Worm (Caenorhabditis elegans) whole organism, young adult: ENCODE data around the gene ZK666.15.

Experiments used
- K12H6.12 ChIP-seq: fragments of 200-800 bp; sonication (Bioruptor generic); optimal IDR thresholded peaks from 2 replicates; lab custom pipeline; 2018; ENCODE audit warnings: mild to moderate bottlenecking, missing genetic modification characterization, missing compliant biosample characterization
- egrh-3 ChIP-seq: fragments of 200-800 bp; sonication (Bioruptor generic); IDR thresholded peaks from 2 replicates; pipeline ENCODE4 v1.3.6; 2022; ENCODE audit warnings: missing genetic modification reagents, missing genetic modification characterization, missing compliant biosample characterization
- let-526 ChIP-seq: fragments of 200-800 bp; sonication (Bioruptor generic); IDR thresholded peaks from 2 replicates; pipeline ENCODE4 v1.3.6; 2022; ENCODE audit warnings: missing genetic modification reagents, missing genetic modification characterization, missing compliant biosample characterization
- lin-40 ChIP-seq: sonication (generic microtip); optimal IDR thresholded peaks from 2 replicates; lab custom pipeline; 2016; ENCODE audit warnings: missing genetic modification characterization, mild to moderate bottlenecking, missing compliant biosample characterization, missing genotype, missing genetic modification reagents
- lir-1 ChIP-seq: fragments of 200-800 bp; sonication (Bioruptor generic); conservative IDR thresholded peaks from 2 replicates; pipeline ENCODE4 v1.3.6; 2022; ENCODE audit warnings: missing genetic modification reagents, missing genetic modification characterization, missing compliant biosample characterization
- pha-4 ChIP-seq: fragments of 150-350 bp; sonication (generic microtip); optimal IDR thresholded peaks from 2 replicates; lab custom pipeline; 2014; ENCODE audit warnings: missing biosample characterization, missing genetic modification reagents, missing genetic modification characterization
- repo-1 ChIP-seq: sonication (generic microtip); optimal IDR thresholded peaks from 2 replicates; lab custom pipeline; 2017; ENCODE audit warnings: mild to moderate bottlenecking, missing genetic modification characterization, missing compliant biosample characterization
- sea-2 ChIP-seq: fragments of 200-800 bp; sonication (Bioruptor generic); IDR thresholded peaks from 2 replicates; pipeline ENCODE4 v1.3.6; 2022; ENCODE audit warnings: missing genetic modification characterization, missing compliant biosample characterization
- unc-62 ChIP-seq: fragments of 150-350 bp; optimal IDR thresholded peaks from 2 replicates; lab custom pipeline; 2014; ENCODE audit warnings: missing biosample characterization, missing genetic modification reagents, missing genetic modification characterization

ce11 chrII:10523583-10523982 is 36.7 kb downstream of the ZK666.15 start, which contains the start of gene F59B10.5:
- TF ChIP-seq repo-1 (tag; lab: Kevin White, UChicago) (no peak), K12H6.12 (tag; lab: Kevin White, UChicago) (no peak), pha-4 (tag; lab: Kevin White, UChicago) (no peak), lir-1 (GFP tag; lab: Robert Waterston, UW) (no peak), let-526 (GFP tag; lab: Robert Waterston, UW) (no peak), unc-62 (GFP tag; lab: Kevin White, UChicago) (no peak), lin-40 (tag; lab: Kevin White, UChicago) (no peak), sea-2 (no peak), egrh-3 (GFP tag; lab: Robert Waterston, UW) (no peak)
